Fruit fly (Drosophila melanogaster) whole organism, embryonic: Measurements from ENCODE around the gene Prim2.

ENCODE experiments used
- ATbp ChIP-seq: fragments of 200-800 bp; sonication (Bioruptor generic); optimal IDR thresholded peaks from 2 replicates; lab custom pipeline; 2017; ENCODE audit warnings: missing biosample characterization, mild to moderate bottlenecking, missing genetic modification characterization, missing genetic modification reagents
- Atf6 ChIP-seq: fragments of 200-800 bp; sonication (Bioruptor generic); IDR thresholded peaks from 2 replicates; pipeline ENCODE4 v1.3.6; 2022; ENCODE audit warnings: missing biosample characterization, missing genetic modification characterization
- BtbVII ChIP-seq: fragments of 200-800 bp; sonication (Bioruptor generic); optimal IDR thresholded peaks from 3 replicates; lab custom pipeline; 2017; ENCODE audit warnings: missing biosample characterization, mild to moderate bottlenecking, missing genetic modification characterization
- CG10321 ChIP-seq: fragments of 200-800 bp; sonication (Bioruptor generic); IDR thresholded peaks from 2 replicates; pipeline ENCODE4 v1.3.6; 2022; ENCODE audit warnings: missing biosample characterization, missing genetic modification characterization
- CG11085 ChIP-seq: fragments of 200-800 bp; sonication (Bioruptor generic); IDR thresholded peaks from 2 replicates; pipeline ENCODE4 v1.3.6; 2022; ENCODE audit warnings: missing biosample characterization, missing genetic modification characterization
- CG12104 ChIP-seq: fragments of 200-800 bp; sonication (Bioruptor generic); optimal IDR thresholded peaks from 3 replicates; lab custom pipeline; 2016; ENCODE audit warnings: missing biosample characterization, missing genetic modification characterization
- CG12659 ChIP-seq: fragments of 200-800 bp; sonication (Bioruptor generic); optimal IDR thresholded peaks from 3 replicates; lab custom pipeline; 2017; ENCODE audit warnings: mild to moderate bottlenecking, missing biosample characterization, missing genetic modification reagents, missing genetic modification characterization
- CG14014 ChIP-seq: fragments of 200-800 bp; sonication (Bioruptor generic); IDR thresholded peaks from 2 replicates; pipeline ENCODE4 v1.3.6; 2022; ENCODE audit warnings: missing biosample characterization, missing genetic modification characterization
- CG15269 ChIP-seq: fragments of 200-800 bp; sonication (Bioruptor generic); optimal IDR thresholded peaks from 2 replicates; lab custom pipeline; 2018; ENCODE audit warnings: missing biosample characterization, mild to moderate bottlenecking, missing genetic modification characterization, moderate library complexity
- CG1602 ChIP-seq: fragments of 200-800 bp; sonication (Bioruptor generic); optimal IDR thresholded peaks from 3 replicates; lab custom pipeline; 2016; ENCODE audit warnings: missing biosample characterization, missing genetic modification characterization
- CG1647 ChIP-seq: fragments of 200-800 bp; sonication (Bioruptor generic); optimal IDR thresholded peaks from 3 replicates; lab custom pipeline; 2016; ENCODE audit warnings: missing biosample characterization, missing genetic modification characterization
- CG17328 ChIP-seq: fragments of 200-800 bp; sonication (Bioruptor generic); IDR thresholded peaks from 2 replicates; pipeline ENCODE4 v1.3.6; 2022; ENCODE audit warnings: missing biosample characterization, missing genetic modification characterization
- CG17385 ChIP-seq: fragments of 200-800 bp; sonication (Bioruptor generic); optimal IDR thresholded peaks from 3 replicates; lab custom pipeline; 2018; ENCODE audit warnings: missing biosample characterization, mild to moderate bottlenecking, missing genetic modification characterization
- CG3838 ChIP-seq: fragments of 200-800 bp; sonication (Bioruptor generic); optimal IDR thresholded peaks from 3 replicates; lab custom pipeline; 2016; ENCODE audit warnings: missing biosample characterization, missing genetic modification characterization
- CG6272 ChIP-seq: fragments of 200-800 bp; sonication (Bioruptor generic); IDR thresholded peaks from 2 replicates; pipeline ENCODE4 v1.3.6; 2022; ENCODE audit warnings: missing biosample characterization, missing genetic modification characterization
- CG7786 ChIP-seq: fragments of 200-800 bp; sonication (Bioruptor generic); optimal IDR thresholded peaks from 2 replicates; lab custom pipeline; 2016; ENCODE audit warnings: missing biosample characterization, missing genetic modification characterization
- CG7839 ChIP-seq: fragments of 200-800 bp; sonication (Bioruptor generic); optimal IDR thresholded peaks from 3 replicates; lab custom pipeline; 2018; ENCODE audit warnings: missing biosample characterization, mild to moderate bottlenecking, missing genetic modification characterization, moderate library complexity
- CG7963 ChIP-seq: fragments of 200-800 bp; sonication (Bioruptor generic); IDR thresholded peaks from 3 replicates; pipeline ENCODE4 v1.3.6; 2022; ENCODE audit warnings: missing biosample characterization, missing genetic modification characterization; ENCODE audit not compliant: partially characterized antibody
- CG9876 ChIP-seq: fragments of 200-800 bp; sonication (Bioruptor generic); optimal IDR thresholded peaks from 2 replicates; lab custom pipeline; 2016; ENCODE audit warnings: missing biosample characterization, missing genetic modification characterization
- CkIIα-i1 ChIP-seq: fragments of 200-800 bp; sonication (Bioruptor generic); IDR thresholded peaks from 2 replicates; pipeline ENCODE4 v1.3.6; 2022; ENCODE audit warnings: missing biosample characterization, missing genetic modification characterization
- Dbx ChIP-seq: fragments of 200-800 bp; sonication (Bioruptor generic); IDR thresholded peaks from 3 replicates; pipeline ENCODE4 v1.3.6; 2022; ENCODE audit warnings: missing biosample characterization, missing genetic modification characterization
- Doc3 ChIP-seq: fragments of 200-800 bp; sonication (Bioruptor generic); IDR thresholded peaks from 3 replicates; pipeline ENCODE4 v1.3.6; 2022; ENCODE audit warnings: missing biosample characterization, missing genetic modification characterization; ENCODE audit not compliant: partially characterized antibody
- Elba2 ChIP-seq: fragments of 200-800 bp; sonication (Bioruptor generic); optimal IDR thresholded peaks from 3 replicates; lab custom pipeline; 2016; ENCODE audit warnings: missing biosample characterization, missing genetic modification characterization
- H2.0 ChIP-seq: fragments of 200-800 bp; sonication (Bioruptor generic); IDR thresholded peaks from 2 replicates; pipeline ENCODE4 v1.3.6; 2022; ENCODE audit warnings: missing biosample characterization, missing genetic modification characterization
- Hand ChIP-seq: fragments of 200-800 bp; sonication (Bioruptor generic); optimal IDR thresholded peaks from 2 replicates; lab custom pipeline; 2017; ENCODE audit warnings: mild to moderate bottlenecking, missing biosample characterization, missing genetic modification reagents, missing genetic modification characterization
- MESR4 ChIP-seq: fragments of 200-800 bp; sonication (Bioruptor generic); optimal IDR thresholded peaks from 2 replicates; lab custom pipeline; 2018; ENCODE audit warnings: missing biosample characterization, mild to moderate bottlenecking, missing genetic modification characterization, moderate library complexity
- Neu2 ChIP-seq: fragments of 200-800 bp; sonication (Bioruptor generic); optimal IDR thresholded peaks from 3 replicates; lab custom pipeline; 2016; ENCODE audit warnings: missing biosample characterization, missing genetic modification characterization, borderline replicate concordance
- Oli ChIP-seq: fragments of 200-800 bp; sonication (Bioruptor generic); optimal IDR thresholded peaks from 2 replicates; lab custom pipeline; 2018; ENCODE audit warnings: missing biosample characterization, mild to moderate bottlenecking, missing genetic modification characterization, moderate library complexity
- Pdp1 ChIP-seq, 2 experiments: fragments of 200-800 bp; sonication (Bioruptor generic); optimal IDR thresholded peaks; 3 replicates each; lab custom pipeline; 2016; ENCODE audit warnings: missing biosample characterization in 2 of 2, missing genetic modification characterization in 2 of 2, mild to moderate bottlenecking in 1 of 2, moderate library complexity in 1 of 2
- Side ChIP-seq: fragments of 200-800 bp; sonication (Bioruptor generic); optimal IDR thresholded peaks from 2 replicates; lab custom pipeline; 2016; ENCODE audit warnings: missing biosample characterization, missing genetic modification characterization
- Six4 ChIP-seq: fragments of 200-800 bp; sonication (Bioruptor generic); optimal IDR thresholded peaks from 2 replicates; lab custom pipeline; 2016; ENCODE audit warnings: missing biosample characterization, missing genetic modification characterization
- Tbp ChIP-seq: fragments of >200 bp; optimal IDR thresholded peaks from 2 replicates; lab custom pipeline; 2018; ENCODE audit warnings: missing biosample characterization, missing genetic modification characterization
- abd-A ChIP-seq: fragments of 200-800 bp; sonication (Bioruptor generic); optimal IDR thresholded peaks from 3 replicates; lab custom pipeline; 2019; ENCODE audit warnings: missing biosample characterization, mild to moderate bottlenecking, missing genetic modification characterization, moderate library complexity
- btn ChIP-seq: fragments of 200-800 bp; sonication (Bioruptor generic); optimal IDR thresholded peaks from 2 replicates; lab custom pipeline; 2016; ENCODE audit warnings: missing biosample characterization, missing genetic modification characterization
- corto ChIP-seq: fragments of 200-800 bp; sonication (Bioruptor generic); optimal IDR thresholded peaks from 2 replicates; lab custom pipeline; 2016; ENCODE audit warnings: missing biosample characterization, mild to moderate bottlenecking, missing genetic modification characterization, moderate library complexity
- dmrt11E ChIP-seq: fragments of 200-800 bp; sonication (Bioruptor generic); optimal IDR thresholded peaks from 3 replicates; lab custom pipeline; 2018; ENCODE audit warnings: missing biosample characterization, mild to moderate bottlenecking, missing genetic modification characterization, moderate library complexity
- fd64A ChIP-seq: fragments of 200-800 bp; sonication (Bioruptor generic); optimal IDR thresholded peaks from 3 replicates; lab custom pipeline; 2018; ENCODE audit warnings: missing biosample characterization, mild to moderate bottlenecking, missing genetic modification characterization
- fd96Cb ChIP-seq: fragments of 200-800 bp; sonication (Bioruptor generic); optimal IDR thresholded peaks from 2 replicates; lab custom pipeline; 2018; ENCODE audit warnings: missing biosample characterization, mild to moderate bottlenecking, missing genetic modification characterization, moderate library complexity
- her ChIP-seq: fragments of 200-800 bp; sonication (Bioruptor generic); optimal IDR thresholded peaks from 2 replicates; lab custom pipeline; 2016; ENCODE audit warnings: missing biosample characterization, missing genetic modification characterization
- jigr1 ChIP-seq: fragments of 200-800 bp; sonication (Bioruptor generic); IDR thresholded peaks from 3 replicates; pipeline ENCODE4 v1.3.6; 2022; ENCODE audit warnings: missing biosample characterization, missing genetic modification characterization
- kay ChIP-seq: fragments of 200-800 bp; sonication (Bioruptor generic); optimal IDR thresholded peaks from 2 replicates; lab custom pipeline; 2016; ENCODE audit warnings: missing biosample characterization, missing genetic modification characterization
- lab ChIP-seq: fragments of 200-800 bp; sonication (Bioruptor generic); optimal IDR thresholded peaks from 3 replicates; lab custom pipeline; 2017; ENCODE audit warnings: missing biosample characterization, missing genetic modification characterization, mild to moderate bottlenecking, moderate library complexity, missing genetic modification reagents
- otp ChIP-seq: fragments of 200-800 bp; sonication (Bioruptor generic); IDR thresholded peaks from 3 replicates; pipeline ENCODE4, ENCODE4 v1.3.6; 2022; ENCODE audit warnings: missing biosample characterization, missing genetic modification characterization
- peb ChIP-seq: fragments of 200-800 bp; sonication (Bioruptor generic); IDR thresholded peaks from 2 replicates; pipeline ENCODE4 v1.3.6; 2022; ENCODE audit warnings: missing biosample characterization, missing genetic modification characterization
- pfk ChIP-seq: fragments of 200-800 bp; sonication (Bioruptor generic); optimal IDR thresholded peaks from 2 replicates; lab custom pipeline; 2018; ENCODE audit warnings: missing biosample characterization, mild to moderate bottlenecking, missing genetic modification characterization, moderate library complexity
- pita ChIP-seq: fragments of 200-800 bp; sonication (Bioruptor generic); optimal IDR thresholded peaks from 2 replicates; lab custom pipeline; 2017; ENCODE audit warnings: missing biosample characterization, mild to moderate bottlenecking, missing genetic modification characterization
- pum ChIP-seq: fragments of 200-800 bp; sonication (Bioruptor generic); optimal IDR thresholded peaks from 2 replicates; lab custom pipeline; 2016; ENCODE audit warnings: missing biosample characterization, missing genetic modification characterization
- run ChIP-seq: fragments of 200-800 bp; sonication (Bioruptor generic); optimal IDR thresholded peaks from 3 replicates; lab custom pipeline; 2018; ENCODE audit warnings: missing biosample characterization, mild to moderate bottlenecking, missing genetic modification characterization
- tin ChIP-seq: fragments of 200-800 bp; sonication (Bioruptor generic); optimal IDR thresholded peaks from 3 replicates; lab custom pipeline; 2016; ENCODE audit warnings: missing biosample characterization, missing genetic modification characterization
- twi ChIP-seq: fragments of 200-800 bp; optimal IDR thresholded peaks from 2 replicates; lab custom pipeline; 2019; ENCODE audit warnings: missing biosample characterization, mild to moderate bottlenecking, missing genetic modification characterization, moderate library complexity

Prim2 gene

dm6 chr3L:20395257-20395909 is 34.0 kb upstream of the Prim2 start (continued):
- TF ChIP-seq ATbp (no peak), Side (GFP tag; lab: Kevin White, UChicago) (no peak), peb (no peak), pita (GFP tag; lab: Kevin White, UChicago) (no peak), twi (tag; lab: Kevin White, UChicago) (no peak), Dbx (GFP tag; lab: Robert Waterston, UW) (0 out of 3 replicates have a peak, but pooled peaks have one; percentile 46), MESR4 (no peak), abd-A (no peak), CG15269 (tag; lab: Kevin White, UChicago) (peak; percentile 55), pum (no peak), CG1647 (peak; percentile 54), Pdp1 (GFP tag; optimal IDR thresholded peaks at IDR 0.05; lab: Kevin White, UChicago) (peak; percentile 51 to 75), pfk (GFP tag; lab: Kevin White, UChicago) (peak; percentile 58), CG10321 (GFP tag; lab: Robert Waterston, UW) (no peak), CG14014 (no peak), CG9876 (GFP tag; lab: Kevin White, UChicago) (no peak), lab (GFP tag; lab: Kevin White, UChicago) (peak; percentile 65), fd64A (GFP tag; lab: Kevin White, UChicago) (no peak), Elba2 (GFP tag; lab: Kevin White, UChicago) (no peak), Neu2 (GFP tag; lab: Kevin White, UChicago) (no peak), CG3838 (GFP tag; lab: Kevin White, UChicago) (no peak), CG11085 (GFP tag; lab: Robert Waterston, UW) (no peak), run (no peak), fd96Cb (tag; lab: Kevin White, UChicago) (peak; percentile 9), Doc3 (GFP tag; lab: Robert Waterston, UW) (no peak), Hand (peak; percentile 61), Atf6 (GFP tag; lab: Robert Waterston, UW) (peak; percentile 75), dmrt11E (tag; lab: Kevin White, UChicago) (no peak), her (GFP tag; lab: Kevin White, UChicago) (no peak), otp (0 out of 3 replicates have a peak, but pooled peaks have one; percentile 26), corto (GFP tag; lab: Kevin White, UChicago) (no peak), CG6272 (GFP tag; lab: Robert Waterston, UW) (no peak), CG17385 (GFP tag; lab: Kevin White, UChicago) (peak; percentile 30), btn (GFP tag; lab: Kevin White, UChicago) (no peak), CG7963 (GFP tag; lab: Robert Waterston, UW) (no peak), BtbVII (GFP tag; lab: Kevin White, UChicago) (peak; percentile 65), CG1602 (GFP tag; lab: Kevin White, UChicago) (no peak), H2.0 (no peak), Six4 (no peak), CG7839 (tag; lab: Kevin White, UChicago) (peak; percentile 63), kay (GFP tag; lab: Kevin White, UChicago) (no peak), Tbp (GFP tag; lab: Kevin White, UChicago) (no peak), tin (GFP tag; lab: Kevin White, UChicago) (no peak), CkIIα-i1 (GFP tag; lab: Robert Waterston, UW) (no peak), CG7786 (GFP tag; lab: Kevin White, UChicago) (peak; percentile 45), jigr1 (GFP tag; lab: Robert Waterston, UW) (no peak), CG17328 (GFP tag; lab: Robert Waterston, UW) (no peak), CG12659 (GFP tag; lab: Kevin White, UChicago) (peak; percentile 57), Oli (tag; lab: Kevin White, UChicago) (peak; percentile 48), CG12104 (GFP tag; lab: Kevin White, UChicago) (no peak)
